Worm (Caenorhabditis elegans): ENCODE results near the gene T07G12.3.

DNA sequence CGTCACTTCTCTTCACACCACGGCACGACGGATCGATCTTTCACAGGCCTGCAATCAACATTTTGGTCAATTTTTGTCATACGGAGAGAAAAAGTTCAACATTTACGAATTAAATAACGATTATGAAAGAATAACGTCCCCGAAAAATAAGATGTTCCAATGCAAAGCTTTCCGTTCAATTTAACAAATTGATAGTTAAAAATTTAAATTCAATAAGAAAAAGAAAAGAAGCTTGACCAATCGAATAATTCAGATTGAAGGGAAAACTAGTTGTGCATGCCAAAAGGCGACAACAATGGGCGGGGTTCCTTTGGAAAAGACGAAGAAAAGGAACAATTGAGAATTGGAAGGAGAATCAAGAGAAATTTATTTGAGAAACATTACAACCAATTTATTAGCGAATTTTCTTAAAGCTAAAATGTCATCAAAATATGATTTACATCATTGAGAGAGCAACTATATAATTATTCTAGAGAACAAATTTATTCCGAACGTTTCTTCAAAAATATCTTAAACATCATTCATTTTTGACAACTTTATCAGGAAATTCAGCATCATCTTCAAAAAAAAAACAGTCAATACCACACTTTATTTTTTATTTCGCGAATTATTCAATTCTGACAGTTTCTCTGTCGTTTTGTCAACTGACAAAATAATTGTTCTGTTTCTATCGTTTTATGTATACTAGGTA, 32.0 kb upstream of the T07G12.3 start, which contains the start of gene tax-6:
- TF ChIP-seq him-1 (tag; optimal IDR thresholded peaks at IDR 0.05): no peak
- TF ChIP-seq W03F9.2 (tag; optimal IDR thresholded peaks at IDR 0.05): no peak

Data from whole organism, L4/young adult.